Fruit fly (Drosophila melanogaster) S2 (cell line): ENCODE data around the gene CG42540.

Source experiments
- CG8478 ChIP-seq: fragments of >200 bp; optimal IDR thresholded peaks from 2 replicates; lab custom pipeline; 2018
- CTCF ChIP-seq, 2 experiments: fragments of >200 bp; optimal IDR thresholded peaks; 2 replicates each; lab custom pipeline; 2018

- TF ChIP-seq CG8478 (no peak), CTCF (optimal IDR thresholded peaks at IDR 0.05; lab: Kevin White, UChicago) (no peak)
Observed at dm6 chr3L:4615064-4615463, 59.2 kb downstream of the CG42540 start.
